Fruit fly (Drosophila melanogaster): Measurements from ENCODE around the gene CG32006.

CG32006 gene

dm6 chr4:135953-136352 is 14.6 kb upstream of the CG32006 start:
- no peak for TF ChIP-seq toe (GFP tag; optimal IDR thresholded peaks at IDR 0.05)
- peak; percentile 23 for TF ChIP-seq tj (GFP tag; optimal IDR thresholded peaks at IDR 0.05)
- peak; percentile 19 for TF ChIP-seq cic (GFP tag; optimal IDR thresholded peaks at IDR 0.05)

- TF ChIP-seq toe (GFP tag; optimal IDR thresholded peaks at IDR 0.05) (no peak), Mnt (GFP tag; optimal IDR thresholded peaks at IDR 0.05) (no peak), CG7101 (tag; optimal IDR thresholded peaks at IDR 0.05) (no peak), CG33017 (tag; optimal IDR thresholded peaks at IDR 0.05) (no peak), CG7045 (GFP tag; optimal IDR thresholded peaks at IDR 0.05) (no peak), Hr96 (GFP tag; optimal IDR thresholded peaks at IDR 0.05) (no peak), tj (GFP tag; optimal IDR thresholded peaks at IDR 0.05) (no peak), cnc (optimal IDR thresholded peaks at IDR 0.05) (no peak), CG1620 (GFP tag; optimal IDR thresholded peaks at IDR 0.05) (no peak), Clk (GFP tag; optimal IDR thresholded peaks at IDR 0.05) (no peak), CG11617 (GFP tag; optimal IDR thresholded peaks at IDR 0.05) (no peak), Crg-1 (GFP tag; optimal IDR thresholded peaks at IDR 0.05) (no peak), pad (GFP tag; optimal IDR thresholded peaks at IDR 0.05) (no peak), CG5204 (GFP tag; optimal IDR thresholded peaks at IDR 0.05) (no peak), CG14711 (tag; optimal IDR thresholded peaks at IDR 0.05) (no peak), kay (GFP tag; ENCODE audit: borderline replicate concordance) (no peak), bab1 (GFP tag; optimal IDR thresholded peaks at IDR 0.05) (no peak)
These were observed 1.4 kb upstream of the CG32006 start for dm6 chr4:149123-149522.

dm6 chr4:155977-156376 is 5.4 kb downstream of the CG32006 start, which contains the start of gene CG31997:
Gene CG31997, minus strand, starts transcription at chr4:156060.
- TF ChIP-seq kay (GFP tag; ENCODE audit: borderline replicate concordance), result peak; percentile 16
- TF ChIP-seq ovo (GFP tag; optimal IDR thresholded peaks at IDR 0.05), result no peak
- no peak for TF ChIP-seq CG33017 (tag; optimal IDR thresholded peaks at IDR 0.05)
- peak; percentile 47 for TF ChIP-seq pad (GFP tag; optimal IDR thresholded peaks at IDR 0.05)
- TF ChIP-seq Crg-1 (GFP tag; optimal IDR thresholded peaks at IDR 0.05), result no peak

DNA sequence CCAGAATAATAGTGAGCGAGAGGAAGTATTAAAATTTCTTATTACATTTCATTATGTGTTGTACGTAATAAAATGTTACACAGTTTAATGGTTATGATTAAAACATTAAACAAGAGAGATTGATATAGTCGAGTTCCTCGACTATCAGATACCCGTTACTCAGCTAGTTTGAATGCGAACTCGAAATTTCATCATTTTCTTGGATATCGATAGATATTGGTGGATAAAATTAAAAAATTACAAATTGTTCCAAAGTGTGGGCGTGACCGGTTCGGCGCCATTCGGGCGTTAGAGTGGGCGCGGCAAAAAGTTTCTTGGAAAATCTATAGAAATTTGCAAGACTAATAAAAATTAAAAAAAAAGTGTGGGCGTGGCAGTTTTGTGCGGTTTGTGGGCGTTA is 14.6 kb downstream of the CG32006 start:
- TF ChIP-seq CG33017 (tag; optimal IDR thresholded peaks at IDR 0.05) (no peak), CG1620 (GFP tag; optimal IDR thresholded peaks at IDR 0.05) (no peak), CG14711 (tag; optimal IDR thresholded peaks at IDR 0.05) (no peak), kay (GFP tag; ENCODE audit: borderline replicate concordance) (no peak), CG7045 (GFP tag; optimal IDR thresholded peaks at IDR 0.05) (no peak), tj (GFP tag; optimal IDR thresholded peaks at IDR 0.05) (no peak), CG12768 (GFP tag; optimal IDR thresholded peaks at IDR 0.05) (no peak), cic (GFP tag; optimal IDR thresholded peaks at IDR 0.05) (no peak), Crg-1 (GFP tag; optimal IDR thresholded peaks at IDR 0.05) (no peak), bab1 (GFP tag; optimal IDR thresholded peaks at IDR 0.05) (no peak), CG11617 (GFP tag; optimal IDR thresholded peaks at IDR 0.05) (no peak)

DNA sequence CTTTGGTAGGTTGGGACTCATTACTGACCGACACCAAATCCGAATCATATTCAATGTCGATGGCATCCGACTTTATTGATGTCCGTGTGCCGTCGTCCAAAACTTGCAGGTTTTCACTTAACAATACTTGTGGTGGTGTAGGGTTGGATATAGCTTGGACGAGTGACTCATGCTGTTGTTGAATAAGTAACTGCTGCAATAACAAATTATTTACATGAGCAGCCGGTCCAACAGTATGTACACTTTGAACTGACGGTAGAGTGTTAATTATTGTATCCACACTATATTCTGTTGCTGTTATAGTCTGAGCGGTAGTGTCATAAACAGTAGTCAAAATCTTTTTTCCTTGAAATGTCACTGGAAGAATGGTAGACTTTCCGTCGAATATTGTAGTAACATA is 17.0 kb downstream of the CG32006 start:
- no peak for TF ChIP-seq cic (GFP tag; optimal IDR thresholded peaks at IDR 0.05)
- TF ChIP-seq pad (GFP tag; optimal IDR thresholded peaks at IDR 0.05), result no peak
- no peak for TF ChIP-seq Crg-1 (GFP tag; optimal IDR thresholded peaks at IDR 0.05)
- no peak for TF ChIP-seq Clk (GFP tag; optimal IDR thresholded peaks at IDR 0.05)
- TF ChIP-seq cnc (optimal IDR thresholded peaks at IDR 0.05), result no peak
- no peak for TF ChIP-seq Hr96 (GFP tag; optimal IDR thresholded peaks at IDR 0.05)
- no peak for TF ChIP-seq Mnt (GFP tag; optimal IDR thresholded peaks at IDR 0.05)
- no peak for TF ChIP-seq CG12768 (GFP tag; optimal IDR thresholded peaks at IDR 0.05)
- no peak for TF ChIP-seq bab1 (GFP tag; optimal IDR thresholded peaks at IDR 0.05)
- TF ChIP-seq ovo (GFP tag; optimal IDR thresholded peaks at IDR 0.05), result no peak
- no peak for TF ChIP-seq kay (GFP tag; ENCODE audit: borderline replicate concordance)
- TF ChIP-seq tj (GFP tag; optimal IDR thresholded peaks at IDR 0.05), result no peak

DNA sequence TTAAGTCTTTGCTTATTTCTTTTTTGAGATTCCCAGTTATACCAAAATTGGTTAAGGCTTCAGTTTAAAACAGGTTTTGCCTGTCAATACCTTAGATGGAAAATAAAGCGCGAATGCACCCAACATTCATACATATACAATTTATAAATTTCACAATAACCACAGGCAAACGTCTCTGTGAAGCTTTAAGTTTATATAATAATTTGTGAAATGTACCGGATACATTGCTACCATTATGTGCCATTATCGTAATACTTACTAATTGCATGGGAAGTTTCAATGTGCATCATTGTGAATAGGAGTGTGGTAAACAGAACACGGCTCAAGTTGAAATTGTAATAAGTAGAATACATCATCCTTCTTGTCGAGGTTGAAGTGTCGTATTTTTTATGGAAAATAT is 24.0 kb downstream of the CG32006 start:
- no peak for TF ChIP-seq Clk (GFP tag; optimal IDR thresholded peaks at IDR 0.05)
- no peak for TF ChIP-seq toe (GFP tag; optimal IDR thresholded peaks at IDR 0.05)
- no peak for TF ChIP-seq cnc (optimal IDR thresholded peaks at IDR 0.05)
- no peak for TF ChIP-seq cic (GFP tag; optimal IDR thresholded peaks at IDR 0.05)
- peak; percentile 63 for TF ChIP-seq kay (GFP tag; ENCODE audit: borderline replicate concordance)
- TF ChIP-seq CG11617 (GFP tag; optimal IDR thresholded peaks at IDR 0.05), result no peak
- no peak for TF ChIP-seq bab1 (GFP tag; optimal IDR thresholded peaks at IDR 0.05)
- no peak for TF ChIP-seq CG7045 (GFP tag; optimal IDR thresholded peaks at IDR 0.05)

dm6 chr4:175245-175644 is 24.7 kb downstream of the CG32006 start, which contains the start of gene CG33978:
Gene CG33978, minus strand, starts transcription at chr4:175639.
- TF ChIP-seq pad (GFP tag; optimal IDR thresholded peaks at IDR 0.05) (no peak), CG11617 (GFP tag; optimal IDR thresholded peaks at IDR 0.05) (no peak), CG33017 (tag; optimal IDR thresholded peaks at IDR 0.05) (no peak), bab1 (GFP tag; optimal IDR thresholded peaks at IDR 0.05) (no peak), Clk (GFP tag; optimal IDR thresholded peaks at IDR 0.05) (no peak)
